Worm (Caenorhabditis elegans): Measurements from ENCODE around the gene C27H5.6.

DNA sequence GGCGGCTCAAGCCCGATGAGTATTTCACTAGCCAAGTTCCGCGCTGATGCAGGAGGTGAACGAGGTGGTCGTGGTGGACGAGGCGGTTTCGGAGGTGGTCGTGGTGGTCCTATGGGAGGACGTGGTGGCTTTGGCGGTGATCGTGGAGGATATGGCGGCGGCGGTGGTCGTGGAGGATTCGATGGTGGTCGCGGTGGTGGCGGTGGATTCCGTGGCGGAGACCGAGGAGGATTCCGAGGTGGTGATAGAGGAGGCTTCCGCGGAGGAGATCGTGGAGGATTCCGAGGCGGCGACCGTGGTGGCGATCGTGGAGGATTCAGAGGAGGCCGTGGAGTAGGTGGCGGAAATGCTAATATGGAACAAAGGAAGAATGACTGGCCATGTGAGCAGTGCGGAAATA lies 32.3 kb downstream of the C27H5.6 start:
- TF ChIP-seq Y5F2A.4 (GFP tag; optimal IDR thresholded peaks at IDR 0.05) = no peak
- no peak for TF ChIP-seq jun-1 (tag; optimal IDR thresholded peaks at IDR 0.05)
- no peak for TF ChIP-seq arid-1 (GFP tag; conservative IDR thresholded peaks at IDR 0.05)
- TF ChIP-seq vab-7 (GFP tag; IDR thresholded peaks at IDR 0.05) = no peak
- no peak for TF ChIP-seq snpc-4 (tag; optimal IDR thresholded peaks at IDR 0.05)
- no peak for TF ChIP-seq Y48G9A.11 (GFP tag; IDR thresholded peaks at IDR 0.05)
- no peak for TF ChIP-seq lin-29 (GFP tag; IDR thresholded peaks at IDR 0.05)
- no peak for TF ChIP-seq ztf-11 (tag; optimal IDR thresholded peaks at IDR 0.05)
- no peak for TF ChIP-seq fos-1 (tag; optimal IDR thresholded peaks at IDR 0.05)

Measured in whole organism, L4 larva.